Worm (Caenorhabditis elegans) whole organism, L4 larva: ENCODE data around the gene gur-5.

ENCODE experiments used
- D1046.2 ChIP-seq: fragments of 200-800 bp; sonication (Bioruptor generic); IDR thresholded peaks from 2 replicates; pipeline ENCODE4 v1.3.6; 2022; ENCODE audit warnings: missing genetic modification characterization, missing compliant biosample characterization
- F26F4.8 ChIP-seq: fragments of 200-800 bp; sonication (Bioruptor generic); conservative IDR thresholded peaks from 2 replicates; pipeline ENCODE4 v1.3.6; 2022; ENCODE audit warnings: missing genetic modification characterization, missing compliant biosample characterization
- F37D6.2 ChIP-seq: sonication (generic microtip); optimal IDR thresholded peaks from 2 replicates; lab custom pipeline; 2016; ENCODE audit warnings: mild to moderate bottlenecking, missing genetic modification characterization, missing compliant biosample characterization
- T20F7.1 ChIP-seq: fragments of 200-800 bp; sonication (Bioruptor generic); optimal IDR thresholded peaks from 2 replicates; lab custom pipeline; 2018; ENCODE audit warnings: mild to moderate bottlenecking, missing genetic modification characterization, missing compliant biosample characterization
- Y48G9A.11 ChIP-seq: fragments of 200-800 bp; sonication (Bioruptor generic); IDR thresholded peaks from 2 replicates; pipeline ENCODE4 v1.3.6; 2022; ENCODE audit warnings: missing genetic modification reagents, missing genetic modification characterization, missing compliant biosample characterization
- aha-1 ChIP-seq: fragments of 150-350 bp; peaks from one replicate; lab custom pipeline; 2014; ENCODE audit warnings: missing biosample characterization, missing genetic modification characterization
- ama-1 ChIP-seq: fragments of 150-350 bp; optimal IDR thresholded peaks from 2 replicates; lab custom pipeline; 2014; ENCODE audit warnings: inconsistent platforms, mixed read lengths
- arid-1 ChIP-seq: fragments of 200-800 bp; sonication (Bioruptor generic); conservative IDR thresholded peaks from 2 replicates; pipeline ENCODE4 v1.3.6; 2022; ENCODE audit warnings: missing genetic modification reagents, missing genetic modification characterization, missing compliant biosample characterization
- attf-4 ChIP-seq: sonication (generic microtip); optimal IDR thresholded peaks from 3 replicates; lab custom pipeline; 2017; ENCODE audit warnings: missing biosample characterization, missing genetic modification characterization
- ceh-44 ChIP-seq: fragments of 200-800 bp; sonication (Bioruptor generic); IDR thresholded peaks from 2 replicates; pipeline ENCODE4 v1.3.6; 2022; ENCODE audit warnings: missing genetic modification reagents, missing genetic modification characterization, missing compliant biosample characterization
- ceh-62 ChIP-seq: sonication (generic microtip); optimal IDR thresholded peaks from 2 replicates; lab custom pipeline; 2017; ENCODE audit warnings: missing biosample characterization, missing genetic modification characterization
- ces-1 ChIP-seq: fragments of 150-350 bp; sonication (generic microtip); optimal IDR thresholded peaks from 4 replicates; lab custom pipeline; 2014; ENCODE audit warnings: missing biosample characterization, missing genetic modification reagents, missing genetic modification characterization
- daf-12 ChIP-seq: fragments of 150-350 bp; optimal IDR thresholded peaks from 2 replicates; lab custom pipeline; 2014; ENCODE audit warnings: missing biosample characterization, missing genetic modification reagents, missing genetic modification characterization
- dmd-6 ChIP-seq: fragments of 200-800 bp; sonication (Bioruptor generic); IDR thresholded peaks from 2 replicates; pipeline ENCODE4 v1.3.6; 2022; ENCODE audit warnings: missing genetic modification reagents, missing genetic modification characterization, missing compliant biosample characterization
- dmd-8 ChIP-seq: fragments of 200-800 bp; sonication (Bioruptor generic); IDR thresholded peaks from 2 replicates; pipeline ENCODE4 v1.3.6; 2022; ENCODE audit warnings: missing genetic modification characterization, missing compliant biosample characterization
- dmd-9 ChIP-seq: fragments of 200-800 bp; sonication (Bioruptor generic); IDR thresholded peaks from 2 replicates; pipeline ENCODE4 v1.3.6; 2022; ENCODE audit warnings: missing genetic modification reagents, missing genetic modification characterization, missing compliant biosample characterization
- dve-1 ChIP-seq: sonication (generic microtip); optimal IDR thresholded peaks from 2 replicates; lab custom pipeline; 2017; ENCODE audit warnings: antibody characterized with exemption, mild to moderate bottlenecking, missing genetic modification characterization, missing compliant biosample characterization; ENCODE audit not compliant: insufficient read depth
- egl-27 ChIP-seq: sonication (generic microtip); optimal IDR thresholded peaks from 3 replicates; lab custom pipeline; 2017; ENCODE audit warnings: missing biosample characterization, missing genetic modification reagents, missing genetic modification characterization
- egl-43 ChIP-seq: fragments of 200-800 bp; sonication (Bioruptor generic); IDR thresholded peaks from 2 replicates; pipeline ENCODE4 v1.3.6; 2022; ENCODE audit warnings: missing genetic modification reagents, missing genetic modification characterization, missing compliant biosample characterization
- fos-1 ChIP-seq: fragments of 150-350 bp; optimal IDR thresholded peaks from 2 replicates; lab custom pipeline; 2014; ENCODE audit warnings: missing biosample characterization, missing genetic modification characterization
- jun-1 ChIP-seq: fragments of 150-350 bp; optimal IDR thresholded peaks from 2 replicates; lab custom pipeline; 2014; ENCODE audit warnings: missing biosample characterization, missing genetic modification reagents, missing genetic modification characterization
- lim-7 ChIP-seq: fragments of 200-800 bp; sonication (Bioruptor generic); IDR thresholded peaks from 2 replicates; pipeline ENCODE4 v1.3.6; 2022; ENCODE audit warnings: missing genetic modification characterization, missing compliant biosample characterization
- lin-29 ChIP-seq: fragments of 200-800 bp; sonication (Bioruptor generic); IDR thresholded peaks from 2 replicates; pipeline ENCODE4 v1.3.6; 2022; ENCODE audit warnings: missing genetic modification reagents, missing genetic modification characterization, missing compliant biosample characterization
- lin-39 ChIP-seq: fragments of 150-350 bp; optimal IDR thresholded peaks from 2 replicates; lab custom pipeline; 2014; ENCODE audit warnings: missing biosample characterization, missing genetic modification reagents, missing genetic modification characterization
- lir-3 ChIP-seq: sonication (generic microtip); optimal IDR thresholded peaks from 2 replicates; lab custom pipeline; 2016; ENCODE audit warnings: mild to moderate bottlenecking, missing genetic modification characterization, missing compliant biosample characterization
- lsy-2 ChIP-seq, 2 experiments: fragments of 150-350 bp in 1 of 2; sonication (generic microtip) in 1 of 2; optimal IDR thresholded peaks; 2 replicates each; lab custom pipeline; 2014 to 2017; ENCODE audit warnings: missing biosample characterization in 2 of 2, missing genetic modification characterization in 2 of 2
- madf-5 ChIP-seq, 2 experiments: fragments of 200-800 bp; sonication (Bioruptor generic); IDR thresholded peaks; 2 replicates each; pipeline ENCODE4 v1.3.6; 2022; ENCODE audit warnings: missing compliant biosample characterization in 2 of 2, missing genetic modification characterization in 2 of 2
- mdl-1 ChIP-seq, 2 experiments: fragments of 150-350 bp in 1 of 2; sonication (generic microtip) in 1 of 2; optimal IDR thresholded peaks; 2 replicates each; lab custom pipeline; 2014 to 2017; ENCODE audit warnings: missing biosample characterization in 2 of 2, missing genetic modification characterization in 2 of 2
- mxl-2 ChIP-seq: fragments of 200-800 bp; sonication (Bioruptor generic); conservative IDR thresholded peaks from 2 replicates; pipeline ENCODE4 v1.3.6; 2022; ENCODE audit warnings: missing genetic modification reagents, missing genetic modification characterization, missing compliant biosample characterization
- mxl-3 ChIP-seq: fragments of 200-800 bp; sonication (Bioruptor generic); optimal IDR thresholded peaks from 2 replicates; lab custom pipeline; 2018; ENCODE audit warnings: mild to moderate bottlenecking, missing genetic modification characterization, missing compliant biosample characterization
- nhr-10 ChIP-seq: fragments of 150-350 bp; optimal IDR thresholded peaks from 2 replicates; lab custom pipeline; 2014; ENCODE audit warnings: missing biosample characterization, missing genetic modification characterization
- nhr-102 ChIP-seq: sonication (generic microtip); optimal IDR thresholded peaks from 2 replicates; lab custom pipeline; 2016; ENCODE audit warnings: mild to moderate bottlenecking, missing genetic modification characterization, moderate library complexity, missing compliant biosample characterization
- nhr-11 ChIP-seq: fragments of 150-350 bp; optimal IDR thresholded peaks from 2 replicates; lab custom pipeline; 2014; ENCODE audit warnings: missing biosample characterization, missing genetic modification characterization
- nhr-111 ChIP-seq: fragments of 200-800 bp; sonication (Bioruptor generic); optimal IDR thresholded peaks from 2 replicates; lab custom pipeline; 2018; ENCODE audit warnings: mild to moderate bottlenecking, missing genetic modification characterization, missing compliant biosample characterization
- nhr-237 ChIP-seq: sonication (generic microtip); optimal IDR thresholded peaks from 2 replicates; lab custom pipeline; 2017; ENCODE audit warnings: missing biosample characterization, missing genetic modification characterization
- nhr-28 ChIP-seq: fragments of 150-350 bp; optimal IDR thresholded peaks from 2 replicates; lab custom pipeline; 2014; ENCODE audit warnings: missing biosample characterization, missing genetic modification characterization
- nhr-41 ChIP-seq: fragments of 200-800 bp; sonication (Bioruptor generic); IDR thresholded peaks from 2 replicates; pipeline ENCODE4 v1.3.6; 2022; ENCODE audit warnings: missing genetic modification reagents, missing genetic modification characterization, missing compliant biosample characterization
- nhr-6 ChIP-seq: fragments of 150-350 bp; optimal IDR thresholded peaks from 2 replicates; lab custom pipeline; 2014; ENCODE audit warnings: missing biosample characterization, missing genetic modification characterization
- nhr-76 ChIP-seq: fragments of 150-350 bp; optimal IDR thresholded peaks from 2 replicates; lab custom pipeline; 2014; ENCODE audit warnings: missing biosample characterization, missing genetic modification characterization
- nhr-77 ChIP-seq: fragments of 150-350 bp; optimal IDR thresholded peaks from 2 replicates; lab custom pipeline; 2014; ENCODE audit warnings: missing biosample characterization, missing genetic modification characterization
- pha-4 ChIP-seq, 2 experiments: fragments of 150-350 bp in 1 of 2; fragments of 200-800 bp in 1 of 2; sonication (Bioruptor generic) in 1 of 2; IDR thresholded peaks in 1 of 2; optimal IDR thresholded peaks in 1 of 2; 2 replicates each; pipeline versions ENCODE4 v1.3.6 to Lab custom; 2014 to 2022; ENCODE audit warnings: missing genetic modification characterization in 2 of 2, missing genetic modification reagents in 2 of 2, missing biosample characterization in 1 of 2, missing compliant biosample characterization in 1 of 2
- php-3 ChIP-seq: fragments of 200-800 bp; sonication (Bioruptor generic); IDR thresholded peaks from 2 replicates; pipeline ENCODE4 v1.3.6; 2022; ENCODE audit warnings: missing genetic modification reagents, missing genetic modification characterization, missing compliant biosample characterization
- rbr-2 ChIP-seq: sonication (generic microtip); optimal IDR thresholded peaks from 2 replicates; lab custom pipeline; 2016; ENCODE audit warnings: missing genotype, missing genetic modification characterization, missing compliant biosample characterization
- saeg-2 ChIP-seq: fragments of 200-800 bp; sonication (Bioruptor generic); IDR thresholded peaks from 2 replicates; pipeline ENCODE4 v1.3.6; 2022; ENCODE audit warnings: missing genetic modification reagents, missing genetic modification characterization, missing compliant biosample characterization
- unc-39 ChIP-seq: sonication (generic microtip); optimal IDR thresholded peaks from 2 replicates; lab custom pipeline; 2017; ENCODE audit warnings: missing biosample characterization, missing genetic modification characterization
- unc-62 ChIP-seq, 3 experiments: fragments of 150-350 bp in 1 of 3; sonication (generic microtip); optimal IDR thresholded peaks in 2 of 3; peaks in 1 of 3; 1 replicate in 1 of 3; 2 replicates in 2 of 3; lab custom pipeline; 2014 to 2017; ENCODE audit warnings: missing biosample characterization in 3 of 3, missing genetic modification characterization in 3 of 3, missing genetic modification reagents in 3 of 3, missing genotype in 1 of 3
- vab-7 ChIP-seq: fragments of 200-800 bp; sonication (Bioruptor generic); IDR thresholded peaks from 2 replicates; pipeline ENCODE4 v1.3.6; 2022; ENCODE audit warnings: missing genetic modification reagents, missing genetic modification characterization, missing compliant biosample characterization
- zag-1 ChIP-seq: fragments of 150-350 bp; optimal IDR thresholded peaks from 2 replicates; lab custom pipeline; 2014; ENCODE audit warnings: missing biosample characterization, missing genetic modification characterization
- zfp-3 ChIP-seq: fragments of 200-800 bp; sonication (Bioruptor generic); conservative IDR thresholded peaks from 2 replicates; pipeline ENCODE4 v1.3.6; 2022; ENCODE audit warnings: missing genetic modification reagents, missing genetic modification characterization, missing compliant biosample characterization
- zip-2 ChIP-seq: fragments of 150-350 bp; optimal IDR thresholded peaks from 2 replicates; lab custom pipeline; 2014; ENCODE audit warnings: missing biosample characterization, missing genetic modification characterization

Gene gur-5

ce11 chrII:5336660-5337494 is 51.7 kb downstream of the gur-5 start (continued):
- TF ChIP-seq nhr-11 (tag; lab: Kevin White, UChicago) (peak; percentile 80), nhr-102 (tag; lab: Kevin White, UChicago) (no peak), zip-2 (tag; lab: Kevin White, UChicago) (no peak), pha-4 (GFP tag; IDR thresholded peaks at IDR 0.05; lab: Robert Waterston, UW) (peak; percentile 77), pha-4 (tag; optimal IDR thresholded peaks at IDR 0.05; lab: Kevin White, UChicago) (peak; percentile 85), daf-12 (tag; lab: Kevin White, UChicago) (no peak), nhr-237 (tag; lab: Kevin White, UChicago) (no peak), lir-3 (tag; lab: Kevin White, UChicago) (no peak), egl-43 (GFP tag; lab: Robert Waterston, UW) (peak; percentile 73), dmd-6 (GFP tag; lab: Robert Waterston, UW) (peak; percentile 56), mdl-1 (tag; optimal IDR thresholded peaks at IDR 0.05; lab: Kevin White, UChicago) (peak; percentile 37 to 59), zfp-3 (GFP tag; lab: Robert Waterston, UW) (no peak), saeg-2 (GFP tag; lab: Robert Waterston, UW) (no peak), nhr-10 (tag; lab: Kevin White, UChicago) (no peak), rbr-2 (peak; percentile 84), ceh-44 (no peak), dmd-9 (GFP tag; lab: Robert Waterston, UW) (no peak), php-3 (GFP tag; lab: Robert Waterston, UW) (no peak), nhr-28 (tag; lab: Kevin White, UChicago) (peak; percentile 67), fos-1 (tag; lab: Kevin White, UChicago) (peak; percentile 90), nhr-6 (tag; lab: Kevin White, UChicago) (peak; percentile 92), D1046.2 (GFP tag; lab: Robert Waterston, UW) (no peak), aha-1 (tag; lab: Kevin White, UChicago) (peak; percentile 100), Y48G9A.11 (GFP tag; lab: Robert Waterston, UW) (no peak), dve-1 (tag; lab: Kevin White, UChicago) (peak; percentile 76), T20F7.1 (GFP tag; lab: Kevin White, UChicago) (no peak), lin-39 (tag; lab: Kevin White, UChicago) (no peak), ces-1 (GFP tag; lab: Kevin White, UChicago) (peak; percentile 29), nhr-111 (GFP tag; lab: Kevin White, UChicago) (no peak), F26F4.8 (GFP tag; lab: Robert Waterston, UW) (no peak), ama-1 (peak; percentile 28), mxl-2 (GFP tag; lab: Robert Waterston, UW) (no peak), madf-5 (GFP tag; IDR thresholded peaks at IDR 0.05; lab: Robert Waterston, UW) (0 out of 4 replicates have a peak, but pooled peaks of 1 of the 2 experiments have one; percentile 31), lsy-2 (tag; optimal IDR thresholded peaks at IDR 0.05; lab: Kevin White, UChicago) (peak; percentile 27 to 72), unc-62 (GFP tag; optimal IDR thresholded peaks at IDR 0.05 in 1 of 2; lab: Kevin White, UChicago) (peak in 1 of 2 experiments; percentile 92), unc-62 (tag; optimal IDR thresholded peaks at IDR 0.05; lab: Kevin White, UChicago) (no peak), lin-29 (GFP tag; lab: Robert Waterston, UW) (no peak), nhr-76 (tag; lab: Kevin White, UChicago) (peak; percentile 37), nhr-41 (GFP tag; lab: Robert Waterston, UW) (no peak), unc-39 (tag; lab: Kevin White, UChicago) (no peak), dmd-8 (GFP tag; lab: Robert Waterston, UW) (no peak), nhr-77 (tag; lab: Kevin White, UChicago) (peak; percentile 33), jun-1 (tag; lab: Kevin White, UChicago) (peak; percentile 94), ceh-62 (no peak), egl-27 (tag; lab: Kevin White, UChicago) (peak; percentile 4), F37D6.2 (tag; lab: Kevin White, UChicago) (no peak), attf-4 (tag; lab: Kevin White, UChicago) (no peak), arid-1 (GFP tag; lab: Robert Waterston, UW) (peak; percentile 63), vab-7 (GFP tag; lab: Robert Waterston, UW) (no peak), mxl-3 (GFP tag; lab: Kevin White, UChicago) (peak; percentile 37), zag-1 (tag; lab: Kevin White, UChicago) (no peak), lim-7 (GFP tag; lab: Robert Waterston, UW) (no peak)
